Fruit fly (Drosophila melanogaster): ENCODE results near the gene CG9331.
A peak's percentile ranks its signal among the peaks of the same experiment; 100 is the strongest.

The CG9331 gene

dm6 chr2L:20795774-20796173 lies 26.9 kb upstream of the CG9331 start:
- TF ChIP-seq CG10669 (GFP tag; optimal IDR thresholded peaks at IDR 0.05) (no peak), dsx (GFP tag; optimal IDR thresholded peaks at IDR 0.05; ENCODE audit: poor library complexity, severe bottlenecking) (no peak), CG8319 (GFP tag; optimal IDR thresholded peaks at IDR 0.05) (no peak), CG16779 (tag; optimal IDR thresholded peaks at IDR 0.05) (no peak), fd85E (GFP tag; optimal IDR thresholded peaks at IDR 0.05) (no peak), CG11902 (GFP tag; optimal IDR thresholded peaks at IDR 0.05) (no peak), CG31627 (GFP tag; optimal IDR thresholded peaks at IDR 0.05) (no peak), Gug (GFP tag; IDR thresholded peaks at IDR 0.05) (no peak), Hr38 (GFP tag; optimal IDR thresholded peaks at IDR 0.05) (no peak), CG34406 (GFP tag; optimal IDR thresholded peaks at IDR 0.05) (no peak)

dm6 chr2L:20796758-20797514 lies 25.7 kb upstream of the CG9331 start, which contains the start of gene vari:
TSS of gene vari (minus strand) at chr2L:20797042.
- TF ChIP-seq vri (GFP tag; optimal IDR thresholded peaks at IDR 0.05) = peak; percentile 18
- TF ChIP-seq CG8119 (GFP tag; IDR thresholded peaks at IDR 0.05) = no peak
- no peak for TF ChIP-seq Blimp-1 (GFP tag; optimal IDR thresholded peaks at IDR 0.05)
- no peak for TF ChIP-seq pdm3 (GFP tag; optimal IDR thresholded peaks at IDR 0.05)
- TF ChIP-seq CG31627 (GFP tag; optimal IDR thresholded peaks at IDR 0.05) = no peak
- no peak for TF ChIP-seq CG9139 (GFP tag; optimal IDR thresholded peaks at IDR 0.05)
- TF ChIP-seq CG6854 (GFP tag; optimal IDR thresholded peaks at IDR 0.05) = peak; percentile 18
- TF ChIP-seq cyc (GFP tag; optimal IDR thresholded peaks at IDR 0.05) = no peak
- no peak for TF ChIP-seq CG32006 (GFP tag; optimal IDR thresholded peaks at IDR 0.05)
- TF ChIP-seq OdsH (GFP tag; optimal IDR thresholded peaks at IDR 0.05) = no peak
- no peak for TF ChIP-seq CG11762 (GFP tag; optimal IDR thresholded peaks at IDR 0.05; ENCODE audit: insufficient read depth)
- TF ChIP-seq ss (GFP tag; optimal IDR thresholded peaks at IDR 0.05) = peak in 1 of 2 experiments; percentile 5
- no peak for TF ChIP-seq Gug (GFP tag; IDR thresholded peaks at IDR 0.05)
- TF ChIP-seq CG6163 (GFP tag; IDR thresholded peaks at IDR 0.05) = peak; percentile 60; the same call in 2 of the 3 replicates
- TF ChIP-seq Met (GFP tag; optimal IDR thresholded peaks at IDR 0.05) = no peak
- TF ChIP-seq Hr39 (GFP tag; optimal IDR thresholded peaks at IDR 0.05) = no peak
- TF ChIP-seq achi (GFP tag; optimal IDR thresholded peaks at IDR 0.05) = peak; percentile 46
- no peak for TF ChIP-seq eg (GFP tag; IDR thresholded peaks at IDR 0.05)
- TF ChIP-seq salr (GFP tag; optimal IDR thresholded peaks at IDR 0.05) = no peak
- TF ChIP-seq CG15336 (GFP tag; IDR thresholded peaks at IDR 0.05) = peak; percentile 27; the same call in 1 of the 2 replicates
- TF ChIP-seq net (GFP tag; optimal IDR thresholded peaks at IDR 0.05) = no peak

- peak; percentile 39 for TF ChIP-seq lz (GFP tag; optimal IDR thresholded peaks at IDR 0.05)
- TF ChIP-seq Ets96B (tag; optimal IDR thresholded peaks at IDR 0.05) = peak; percentile 13
- peak; percentile 50 for TF ChIP-seq CG10631 (GFP tag; optimal IDR thresholded peaks at IDR 0.05)
- TF ChIP-seq Eip75B (GFP tag; optimal IDR thresholded peaks at IDR 0.05) = peak; percentile 58
- no peak for TF ChIP-seq CG4318 (GFP tag; optimal IDR thresholded peaks at IDR 0.05)
- TF ChIP-seq CG11902 (GFP tag; optimal IDR thresholded peaks at IDR 0.05) = no peak
- TF ChIP-seq CG15336 (GFP tag; IDR thresholded peaks at IDR 0.05) = peak; percentile 22; the same call in 1 of the 2 replicates
- peak; percentile 56 for TF ChIP-seq pdm3 (GFP tag; optimal IDR thresholded peaks at IDR 0.05)
- TF ChIP-seq Sox15 (GFP tag; optimal IDR thresholded peaks at IDR 0.05) = no peak
- peak; percentile 13 for TF ChIP-seq net (GFP tag; optimal IDR thresholded peaks at IDR 0.05)
- peak; percentile 50 for TF ChIP-seq fd85E (GFP tag; optimal IDR thresholded peaks at IDR 0.05)
- peak; percentile 2 for TF ChIP-seq CG8319 (GFP tag; optimal IDR thresholded peaks at IDR 0.05)
- TF ChIP-seq spab (GFP tag; optimal IDR thresholded peaks at IDR 0.05) = peak; percentile 2
- peak; percentile 42 for TF ChIP-seq cyc (GFP tag; optimal IDR thresholded peaks at IDR 0.05)
- peak; percentile 47 for TF ChIP-seq Hr4 (GFP tag; optimal IDR thresholded peaks at IDR 0.05)
- TF ChIP-seq CG32006 (GFP tag; optimal IDR thresholded peaks at IDR 0.05) = no peak
- no peak for TF ChIP-seq fd59A (GFP tag; optimal IDR thresholded peaks at IDR 0.05)
- peak; percentile 72 for TF ChIP-seq Sox102F (GFP tag; optimal IDR thresholded peaks at IDR 0.05)
- TF ChIP-seq fkh (GFP tag; optimal IDR thresholded peaks at IDR 0.05) = peak; percentile 18
- peak in 1 of 2 experiments; percentile 30 for TF ChIP-seq ss (GFP tag; optimal IDR thresholded peaks at IDR 0.05)
- TF ChIP-seq CG16779 (tag; optimal IDR thresholded peaks at IDR 0.05) = peak; percentile 34
- no peak for TF ChIP-seq dac (GFP tag; optimal IDR thresholded peaks at IDR 0.05)
- TF ChIP-seq eg (GFP tag; IDR thresholded peaks at IDR 0.05) = no peak; the same call in 1 of the 3 replicates
- TF ChIP-seq Hr39 (GFP tag; optimal IDR thresholded peaks at IDR 0.05) = peak; percentile 40
- no peak for TF ChIP-seq dsx (GFP tag; optimal IDR thresholded peaks at IDR 0.05; ENCODE audit: poor library complexity, severe bottlenecking)
- peak; percentile 83 for TF ChIP-seq Eip78C (GFP tag)
- peak; percentile 15 for TF ChIP-seq CG9139 (GFP tag; optimal IDR thresholded peaks at IDR 0.05)
- peak; percentile 47 for TF ChIP-seq CG3032 (tag; optimal IDR thresholded peaks at IDR 0.05)
- TF ChIP-seq CG6276 (GFP tag; optimal IDR thresholded peaks at IDR 0.05) = no peak
- TF ChIP-seq Eip93F (GFP tag; optimal IDR thresholded peaks at IDR 0.05) = no peak
Observed at dm6 chr2L:20797515-20797847, 25.1 kb upstream of the CG9331 start, which contains the start of gene CG9328. TSS of gene CG9328 (plus strand) at chr2L:20797715.
